Fruit fly (Drosophila melanogaster) whole organism, embryonic: ENCODE results near the gene CG12477.

Experiments
- B-H2 ChIP-seq: fragments of 200-800 bp; sonication (Bioruptor generic); optimal IDR thresholded peaks from 2 replicates; lab custom pipeline; 2018; ENCODE audit warnings: missing biosample characterization, mild to moderate bottlenecking, missing genetic modification characterization
- CG10147 ChIP-seq: fragments of 200-800 bp; sonication (Bioruptor generic); optimal IDR thresholded peaks from 2 replicates; lab custom pipeline; 2019; ENCODE audit warnings: missing biosample characterization, mild to moderate bottlenecking, missing genetic modification characterization, moderate library complexity
- CG11398 ChIP-seq: fragments of 200-800 bp; sonication (Bioruptor generic); optimal IDR thresholded peaks from 2 replicates; lab custom pipeline; 2016; ENCODE audit warnings: missing biosample characterization, missing genetic modification characterization
- CG12942 ChIP-seq: fragments of 200-800 bp; sonication (Bioruptor generic); optimal IDR thresholded peaks from 3 replicates; lab custom pipeline; 2016; ENCODE audit warnings: missing biosample characterization, missing genetic modification characterization
- CG13287 ChIP-seq: fragments of 200-800 bp; sonication (Bioruptor generic); IDR thresholded peaks from 2 replicates; pipeline ENCODE4 v1.3.6; 2022; ENCODE audit warnings: missing biosample characterization, missing genetic modification characterization; ENCODE audit not compliant: partially characterized antibody
- CG14667 ChIP-seq: fragments of 200-800 bp; sonication (Bioruptor generic); IDR thresholded peaks from 2 replicates; pipeline ENCODE4 v1.3.6; 2022; ENCODE audit warnings: missing biosample characterization, missing genetic modification characterization
- CG14860 ChIP-seq: fragments of 200-800 bp; sonication (Bioruptor generic); IDR thresholded peaks from 3 replicates; pipeline ENCODE4 v1.3.6; 2022; ENCODE audit warnings: missing biosample characterization, missing genetic modification characterization; ENCODE audit not compliant: partially characterized antibody
- CG15479 ChIP-seq: fragments of 200-800 bp; sonication (Bioruptor generic); optimal IDR thresholded peaks from 3 replicates; lab custom pipeline; 2019; ENCODE audit warnings: missing biosample characterization, mild to moderate bottlenecking, missing genetic modification characterization, moderate library complexity
- CG1603 ChIP-seq: fragments of 200-800 bp; sonication (Bioruptor generic); optimal IDR thresholded peaks from 2 replicates; lab custom pipeline; 2019; ENCODE audit warnings: missing biosample characterization, mild to moderate bottlenecking, missing genetic modification characterization, moderate library complexity
- CG16815 ChIP-seq: fragments of 200-800 bp; sonication (Bioruptor generic); optimal IDR thresholded peaks from 3 replicates; lab custom pipeline; 2017; ENCODE audit warnings: missing biosample characterization, mild to moderate bottlenecking, missing genetic modification characterization
- CG16863 ChIP-seq: fragments of 200-800 bp; sonication (Bioruptor generic); optimal IDR thresholded peaks from 3 replicates; lab custom pipeline; 2016; ENCODE audit warnings: missing biosample characterization, missing genetic modification characterization
- CG3407 ChIP-seq: fragments of 200-800 bp; sonication (Bioruptor generic); optimal IDR thresholded peaks from 2 replicates; lab custom pipeline; 2018; ENCODE audit warnings: missing biosample characterization, mild to moderate bottlenecking, missing genetic modification characterization
- CG4360 ChIP-seq: fragments of 200-800 bp; sonication (Bioruptor generic); IDR thresholded peaks from 2 replicates; pipeline ENCODE4 v1.3.6; 2022; ENCODE audit warnings: missing biosample characterization, missing genetic modification characterization
- CG6175 ChIP-seq: fragments of 200-800 bp; sonication (Bioruptor generic); IDR thresholded peaks from 3 replicates; pipeline ENCODE4 v1.3.6; 2022; ENCODE audit warnings: missing biosample characterization, missing genetic modification characterization
- CG8281 ChIP-seq: fragments of 200-800 bp; sonication (Bioruptor generic); optimal IDR thresholded peaks from 2 replicates; lab custom pipeline; 2018; ENCODE audit warnings: missing biosample characterization, mild to moderate bottlenecking, missing genetic modification characterization, moderate library complexity
- CoRest ChIP-seq: fragments of 200-800 bp; sonication (Bioruptor generic); optimal IDR thresholded peaks from 3 replicates; lab custom pipeline; 2018; ENCODE audit warnings: missing biosample characterization, mild to moderate bottlenecking, missing genetic modification characterization, moderate library complexity
- E2f1 ChIP-seq: fragments of 200-800 bp; sonication (Bioruptor generic); IDR thresholded peaks from 2 replicates; pipeline ENCODE4 v1.3.6; 2022; ENCODE audit warnings: missing biosample characterization, missing genetic modification characterization
- Elba2 ChIP-seq: fragments of 200-800 bp; sonication (Bioruptor generic); optimal IDR thresholded peaks from 3 replicates; lab custom pipeline; 2016; ENCODE audit warnings: missing biosample characterization, missing genetic modification characterization
- HLH54F ChIP-seq: fragments of 200-800 bp; sonication (Bioruptor generic); optimal IDR thresholded peaks from 3 replicates; lab custom pipeline; 2016; ENCODE audit warnings: missing biosample characterization, missing genetic modification characterization
- Lhr ChIP-seq: fragments of 200-800 bp; sonication (Bioruptor generic); optimal IDR thresholded peaks from 3 replicates; lab custom pipeline; 2017; ENCODE audit warnings: mild to moderate bottlenecking, missing biosample characterization, missing genetic modification reagents, missing genetic modification characterization
- Lpt ChIP-seq: fragments of >200 bp; optimal IDR thresholded peaks from 2 replicates; lab custom pipeline; 2018; ENCODE audit warnings: missing biosample characterization, missing genetic modification characterization
- Med ChIP-seq: fragments of 200-800 bp; sonication (Bioruptor generic); peaks from one replicate; lab custom pipeline; 2016; ENCODE audit warnings: missing biosample characterization, missing genetic modification characterization, mild to moderate bottlenecking, inconsistent platforms, moderate library complexity
- NC2α ChIP-seq: fragments of 200-800 bp; sonication (Bioruptor generic); optimal IDR thresholded peaks from 2 replicates; lab custom pipeline; 2016; ENCODE audit warnings: missing biosample characterization, missing genetic modification characterization
- Oaz ChIP-seq: fragments of 200-800 bp; sonication (Bioruptor generic); IDR thresholded peaks from 2 replicates; pipeline ENCODE4 v1.3.6; 2022; ENCODE audit warnings: missing biosample characterization, missing genetic modification characterization
- az2 ChIP-seq: fragments of 200-800 bp; sonication (Bioruptor generic); optimal IDR thresholded peaks from 3 replicates; lab custom pipeline; 2016; ENCODE audit warnings: missing biosample characterization, missing genetic modification characterization
- bsh ChIP-seq, 2 experiments: fragments of 200-800 bp; sonication (Bioruptor generic); optimal IDR thresholded peaks; 2 replicates each; lab custom pipeline; 2017 to 2018; ENCODE audit warnings: mild to moderate bottlenecking in 2 of 2, missing biosample characterization in 2 of 2, missing genetic modification characterization in 2 of 2, moderate library complexity in 1 of 2
- cas ChIP-seq: fragments of 200-800 bp; sonication (Bioruptor generic); IDR thresholded peaks from 2 replicates; pipeline ENCODE4 v1.3.6; 2022; ENCODE audit warnings: missing biosample characterization, missing genetic modification characterization
- chm ChIP-seq: fragments of 200-800 bp; sonication (Bioruptor generic); IDR thresholded peaks from 2 replicates; pipeline ENCODE4 v1.3.6; 2022; ENCODE audit warnings: missing biosample characterization, missing genetic modification characterization
- ci ChIP-seq: fragments of 200-800 bp; sonication (Bioruptor generic); IDR thresholded peaks from 3 replicates; pipeline ENCODE4 v1.3.6; 2022; ENCODE audit warnings: missing biosample characterization, missing genetic modification characterization
- corto ChIP-seq: fragments of 200-800 bp; sonication (Bioruptor generic); optimal IDR thresholded peaks from 2 replicates; lab custom pipeline; 2016; ENCODE audit warnings: missing biosample characterization, mild to moderate bottlenecking, missing genetic modification characterization, moderate library complexity
- dati ChIP-seq: fragments of 200-800 bp; sonication (Bioruptor generic); IDR thresholded peaks from 2 replicates; pipeline ENCODE4 v1.3.6; 2022; ENCODE audit warnings: missing biosample characterization, missing genetic modification characterization
- eyg ChIP-seq: fragments of 200-800 bp; sonication (Bioruptor generic); optimal IDR thresholded peaks from 3 replicates; lab custom pipeline; 2016; ENCODE audit warnings: missing biosample characterization, missing genetic modification characterization
- hbn ChIP-seq: fragments of 200-800 bp; sonication (Bioruptor generic); IDR thresholded peaks from 2 replicates; pipeline ENCODE4 v1.3.6; 2022; ENCODE audit warnings: missing biosample characterization, missing genetic modification characterization; ENCODE audit not compliant: partially characterized antibody
- klu ChIP-seq: fragments of 200-800 bp; sonication (Bioruptor generic); IDR thresholded peaks from 2 replicates; pipeline ENCODE4 v1.3.6; 2022; ENCODE audit warnings: missing biosample characterization, missing genetic modification characterization
- kni ChIP-seq: fragments of 200-800 bp; sonication (Bioruptor generic); optimal IDR thresholded peaks from 3 replicates; lab custom pipeline; 2017; ENCODE audit warnings: mild to moderate bottlenecking, missing biosample characterization, missing genetic modification reagents, missing genetic modification characterization
- nerfin-2 ChIP-seq: fragments of 200-800 bp; sonication (Bioruptor generic); IDR thresholded peaks from 2 replicates; pipeline ENCODE4 v1.3.6; 2022; ENCODE audit warnings: missing biosample characterization, missing genetic modification characterization; ENCODE audit not compliant: partially characterized antibody
- pb ChIP-seq: fragments of 200-800 bp; sonication (Bioruptor generic); optimal IDR thresholded peaks from 3 replicates; lab custom pipeline; 2016; ENCODE audit warnings: missing biosample characterization, missing genetic modification characterization
- rib ChIP-seq: fragments of 200-800 bp; sonication (Bioruptor generic); IDR thresholded peaks from 2 replicates; pipeline ENCODE4 v1.3.6; 2022; ENCODE audit warnings: missing biosample characterization, missing genetic modification characterization
- scrt ChIP-seq: fragments of 200-800 bp; sonication (Bioruptor generic); optimal IDR thresholded peaks from 2 replicates; lab custom pipeline; 2018; ENCODE audit warnings: missing biosample characterization, mild to moderate bottlenecking, missing genetic modification characterization, moderate library complexity
- sima ChIP-seq: fragments of 200-800 bp; sonication (Bioruptor generic); optimal IDR thresholded peaks from 2 replicates; lab custom pipeline; 2016; ENCODE audit warnings: missing biosample characterization, missing genetic modification characterization
- sqz ChIP-seq: fragments of 200-800 bp; sonication (Bioruptor generic); optimal IDR thresholded peaks from 3 replicates; lab custom pipeline; 2018; ENCODE audit warnings: missing biosample characterization, mild to moderate bottlenecking, missing genetic modification characterization
- stwl ChIP-seq: fragments of 200-800 bp; sonication (Bioruptor generic); optimal IDR thresholded peaks from 3 replicates; lab custom pipeline; 2018; ENCODE audit warnings: missing biosample characterization, mild to moderate bottlenecking, missing genetic modification characterization, moderate library complexity
- tap ChIP-seq: fragments of 200-800 bp; optimal IDR thresholded peaks from 3 replicates; lab custom pipeline; 2019; ENCODE audit warnings: missing biosample characterization, mild to moderate bottlenecking, missing genetic modification characterization, moderate library complexity
- tgo ChIP-seq: fragments of 200-800 bp; sonication (Bioruptor generic); IDR thresholded peaks from 3 replicates; pipeline ENCODE4 v1.3.6; 2022; ENCODE audit warnings: missing biosample characterization, missing genetic modification characterization
- tin ChIP-seq: fragments of 200-800 bp; sonication (Bioruptor generic); optimal IDR thresholded peaks from 3 replicates; lab custom pipeline; 2016; ENCODE audit warnings: missing biosample characterization, missing genetic modification characterization
- wdn ChIP-seq: fragments of 200-800 bp; sonication (Bioruptor generic); IDR thresholded peaks from 2 replicates; pipeline ENCODE4 v1.3.6; 2022; ENCODE audit warnings: missing biosample characterization, missing genetic modification characterization
- z ChIP-seq: fragments of 200-800 bp; sonication (Bioruptor generic); IDR thresholded peaks from 3 replicates; pipeline ENCODE4 v1.3.6; 2022; ENCODE audit warnings: missing biosample characterization, missing genetic modification characterization

The CG12477 gene

dm6 chr3L:18745647-18746046 lies 22.6 kb upstream of the CG12477 start, which contains the start of gene MED11 (continued):
- TF ChIP-seq stwl = peak; percentile 75

- TF ChIP-seq Lhr (GFP tag; lab: Kevin White, UChicago) = no peak
- TF ChIP-seq corto (GFP tag; lab: Kevin White, UChicago) = no peak
- peak; percentile 8 for TF ChIP-seq Med (GFP tag; lab: Kevin White, UChicago)
- TF ChIP-seq wdn (GFP tag; lab: Robert Waterston, UW) = no peak
- TF ChIP-seq CG11398 (GFP tag; lab: Kevin White, UChicago) = no peak
- peak; percentile 34 for TF ChIP-seq CG15479 (GFP tag; lab: Kevin White, UChicago)
- TF ChIP-seq, all 482 proteins: peak for 2
Measured at dm6 chr3L:18744188-18744587, 21.1 kb upstream of the CG12477 start, which contains the start of gene CG6885. TSS of gene CG6885 (plus strand) at chr3L:18744488.

- TF ChIP-seq bsh (GFP tag; optimal IDR thresholded peaks at IDR 0.05; lab: Kevin White, UChicago) = no peak
- no peak for TF ChIP-seq tin (GFP tag; lab: Kevin White, UChicago)
- TF ChIP-seq CG14667 (GFP tag; lab: Robert Waterston, UW) = no peak
- no peak for TF ChIP-seq scrt (GFP tag; lab: Kevin White, UChicago)
- no peak for TF ChIP-seq CG4360 (GFP tag; lab: Robert Waterston, UW)
- no peak for TF ChIP-seq sqz
- TF ChIP-seq CG12942 = no peak
- TF ChIP-seq nerfin-2 = no peak
- TF ChIP-seq eyg (GFP tag; lab: Kevin White, UChicago) = no peak
- no peak for TF ChIP-seq wdn (GFP tag; lab: Robert Waterston, UW)
- no peak for TF ChIP-seq CG16863 (GFP tag; lab: Kevin White, UChicago)
- no peak for TF ChIP-seq corto (GFP tag; lab: Kevin White, UChicago)
- TF ChIP-seq tap (tag; lab: Kevin White, UChicago) = no peak
- no peak for TF ChIP-seq E2f1 (GFP tag; lab: Robert Waterston, UW)
- TF ChIP-seq CG16815 (GFP tag; lab: Kevin White, UChicago) = no peak
- TF ChIP-seq CG13287 (GFP tag; lab: Robert Waterston, UW) = peak; percentile 36; the same call in 1 of the 2 replicates
- peak; percentile 50 for TF ChIP-seq CG1603
- no peak for TF ChIP-seq CG10147 (GFP tag; lab: Kevin White, UChicago)
- no peak for TF ChIP-seq sima (GFP tag; lab: Kevin White, UChicago)
- TF ChIP-seq CG14860 (GFP tag; lab: Robert Waterston, UW) = peak; percentile 11; the same call in 1 of the 3 replicates
- TF ChIP-seq dati (GFP tag; lab: Robert Waterston, UW) = no peak
- no peak for TF ChIP-seq NC2α (GFP tag; lab: Kevin White, UChicago)
- no peak for TF ChIP-seq cas (GFP tag; lab: Robert Waterston, UW)
- TF ChIP-seq Elba2 (GFP tag; lab: Kevin White, UChicago) = no peak
- TF ChIP-seq Lpt = no peak
- TF ChIP-seq CoRest (tag; lab: Kevin White, UChicago) = peak; percentile 32
- no peak for TF ChIP-seq CG3407
- TF ChIP-seq hbn (GFP tag; lab: Robert Waterston, UW) = no peak
- no peak for TF ChIP-seq az2 (GFP tag; lab: Kevin White, UChicago)
- peak; percentile 34 for TF ChIP-seq B-H2 (GFP tag; lab: Kevin White, UChicago)
- TF ChIP-seq HLH54F (GFP tag; lab: Kevin White, UChicago) = no peak
- TF ChIP-seq Oaz (GFP tag; lab: Robert Waterston, UW) = no peak
- TF ChIP-seq tgo (GFP tag; lab: Robert Waterston, UW) = 0 out of 3 replicates have a peak, but pooled peaks have one; percentile 22
- TF ChIP-seq CG6175 = no peak
- TF ChIP-seq pb = no peak
- no peak for TF ChIP-seq CG8281 (tag; lab: Kevin White, UChicago)
- no peak for TF ChIP-seq kni (GFP tag; lab: Kevin White, UChicago)
- TF ChIP-seq klu (GFP tag; lab: Robert Waterston, UW) = no peak
- no peak for TF ChIP-seq rib (GFP tag; lab: Robert Waterston, UW)
- peak; percentile 35; the same call in 1 of the 3 replicates for TF ChIP-seq ci (GFP tag; lab: Robert Waterston, UW)
- no peak for TF ChIP-seq z
- peak; percentile 20; the same call in 1 of the 2 replicates for TF ChIP-seq chm (GFP tag; lab: Robert Waterston, UW)
Measured at dm6 chr3L:18743679-18744078, 20.6 kb upstream of the CG12477 start.
